Worm (Caenorhabditis elegans) whole organism, young adult: ENCODE data around the gene tftc-1.

Source experiments
- B0035.1 ChIP-seq: sonication (generic microtip); optimal IDR thresholded peaks from 2 replicates; lab custom pipeline; 2016; ENCODE audit warnings: missing genetic modification characterization, mild to moderate bottlenecking, missing compliant biosample characterization, missing genotype, missing genetic modification reagents
- B0261.1 ChIP-seq: sonication (generic microtip); optimal IDR thresholded peaks from 2 replicates; lab custom pipeline; 2016; ENCODE audit warnings: mild to moderate bottlenecking, missing genetic modification characterization, moderate library complexity, missing compliant biosample characterization
- B0336.3 ChIP-seq: fragments of 200-800 bp; sonication (Bioruptor generic); IDR thresholded peaks from 2 replicates; pipeline ENCODE4 v1.3.6; 2022; ENCODE audit warnings: missing genetic modification characterization, missing compliant biosample characterization
- F23B12.7 ChIP-seq: sonication (generic microtip); optimal IDR thresholded peaks from 2 replicates; lab custom pipeline; 2017; ENCODE audit warnings: missing genetic modification characterization, mild to moderate bottlenecking, missing compliant biosample characterization, antibody characterized with exemption, moderate library complexity; ENCODE audit not compliant: insufficient read depth
- K12H6.12 ChIP-seq: fragments of 200-800 bp; sonication (Bioruptor generic); optimal IDR thresholded peaks from 2 replicates; lab custom pipeline; 2018; ENCODE audit warnings: mild to moderate bottlenecking, missing genetic modification characterization, missing compliant biosample characterization
- akir-1 ChIP-seq: fragments of 200-800 bp; sonication (Bioruptor generic); optimal IDR thresholded peaks from 2 replicates; lab custom pipeline; 2018; ENCODE audit warnings: mild to moderate bottlenecking, missing genetic modification characterization, moderate library complexity, missing compliant biosample characterization
- ama-1 ChIP-seq, 3 experiments: fragments of 150-350 bp in 1 of 3; sonication (generic microtip) in 2 of 3; optimal IDR thresholded peaks; 2 replicates each; lab custom pipeline; 2014 to 2018; ENCODE audit warnings: missing biosample characterization in 2 of 3, missing genetic modification characterization in 2 of 3, missing genetic modification reagents in 2 of 3
- athp-1 ChIP-seq: sonication (generic microtip); optimal IDR thresholded peaks from 2 replicates; lab custom pipeline; 2017; ENCODE audit warnings: mild to moderate bottlenecking, missing genetic modification characterization, missing compliant biosample characterization
- attf-5 ChIP-seq: fragments of 200-800 bp; sonication (Bioruptor generic); optimal IDR thresholded peaks from 2 replicates; lab custom pipeline; 2018; ENCODE audit warnings: mild to moderate bottlenecking, missing genetic modification characterization, missing compliant biosample characterization
- attf-6 ChIP-seq: fragments of 200-800 bp; sonication (Bioruptor generic); IDR thresholded peaks from 2 replicates; pipeline ENCODE4 v1.3.6; 2022; ENCODE audit warnings: missing genetic modification reagents, missing genetic modification characterization, missing compliant biosample characterization
- bed-2 ChIP-seq: fragments of 200-800 bp; sonication (Bioruptor generic); IDR thresholded peaks from 2 replicates; pipeline ENCODE4 v1.3.6; 2022; ENCODE audit warnings: missing genetic modification reagents, missing genetic modification characterization, missing compliant biosample characterization
- cebp-2 ChIP-seq: fragments of 200-800 bp; sonication (Bioruptor generic); IDR thresholded peaks from 2 replicates; pipeline ENCODE4 v1.3.6; 2022; ENCODE audit warnings: missing genetic modification characterization, missing compliant biosample characterization
- ceh-100 ChIP-seq: fragments of 200-800 bp; sonication (Bioruptor generic); IDR thresholded peaks from 2 replicates; pipeline ENCODE4 v1.3.6; 2022; ENCODE audit warnings: missing genetic modification reagents, missing genetic modification characterization, missing compliant biosample characterization
- die-1 ChIP-seq: sonication (generic microtip); optimal IDR thresholded peaks from 2 replicates; lab custom pipeline; 2016; ENCODE audit warnings: missing genotype, mild to moderate bottlenecking, missing genetic modification characterization, missing compliant biosample characterization
- dpff-1 ChIP-seq: sonication (generic microtip); optimal IDR thresholded peaks from 2 replicates; lab custom pipeline; 2017; ENCODE audit warnings: mild to moderate bottlenecking, missing genetic modification characterization, missing compliant biosample characterization
- dpl-1 ChIP-seq: fragments of 150-350 bp; optimal IDR thresholded peaks from 2 replicates; lab custom pipeline; 2014; ENCODE audit warnings: missing biosample characterization, missing genetic modification reagents, missing genetic modification characterization
- efl-1 ChIP-seq: fragments of 150-350 bp; optimal IDR thresholded peaks from 2 replicates; lab custom pipeline; 2014; ENCODE audit warnings: missing biosample characterization, missing genetic modification reagents, missing genetic modification characterization
- egl-18 ChIP-seq: fragments of 200-800 bp; sonication (Bioruptor generic); IDR thresholded peaks from 2 replicates; pipeline ENCODE4 v1.3.6; 2022; ENCODE audit warnings: missing genetic modification reagents, missing genetic modification characterization, missing compliant biosample characterization
- ets-4 ChIP-seq: fragments of 200-800 bp; sonication (Bioruptor generic); optimal IDR thresholded peaks from 2 replicates; lab custom pipeline; 2018; ENCODE audit warnings: mild to moderate bottlenecking, missing genetic modification characterization, missing compliant biosample characterization
- him-1 ChIP-seq: sonication (generic microtip); optimal IDR thresholded peaks from 2 replicates; lab custom pipeline; 2016; ENCODE audit warnings: missing genotype, missing genetic modification reagents, missing genetic modification characterization, missing compliant biosample characterization
- hlh-26 ChIP-seq: fragments of 200-800 bp; sonication (Bioruptor generic); conservative IDR thresholded peaks from 2 replicates; pipeline ENCODE4 v1.3.6; 2022; ENCODE audit warnings: missing genetic modification reagents, missing genetic modification characterization, missing compliant biosample characterization
- hsf-1 ChIP-seq: fragments of 200-800 bp; sonication (Bioruptor generic); IDR thresholded peaks from 2 replicates; pipeline ENCODE4 v1.3.6; 2022; ENCODE audit warnings: missing genetic modification reagents, missing genetic modification characterization, missing compliant biosample characterization
- lag-1 ChIP-seq: fragments of 200-800 bp; sonication (Bioruptor generic); IDR thresholded peaks from 2 replicates; pipeline ENCODE4 v1.3.6; 2022; ENCODE audit warnings: missing genetic modification reagents, missing genetic modification characterization, missing compliant biosample characterization
- lin-26 ChIP-seq: fragments of 200-800 bp; sonication (Bioruptor generic); IDR thresholded peaks from 2 replicates; pipeline ENCODE4 v1.3.6; 2022; ENCODE audit warnings: missing genetic modification reagents, missing genetic modification characterization, missing compliant biosample characterization
- lin-40 ChIP-seq: sonication (generic microtip); optimal IDR thresholded peaks from 2 replicates; lab custom pipeline; 2016; ENCODE audit warnings: missing genetic modification characterization, mild to moderate bottlenecking, missing compliant biosample characterization, missing genotype, missing genetic modification reagents
- lin-54 ChIP-seq: fragments of 200-800 bp; sonication (Bioruptor generic); optimal IDR thresholded peaks from 2 replicates; lab custom pipeline; 2018; ENCODE audit warnings: mild to moderate bottlenecking, missing genetic modification characterization, missing compliant biosample characterization
- madf-10 ChIP-seq: sonication (generic microtip); optimal IDR thresholded peaks from 2 replicates; lab custom pipeline; 2016; ENCODE audit warnings: mild to moderate bottlenecking, missing genetic modification characterization, missing compliant biosample characterization
- madf-3 ChIP-seq: fragments of 200-800 bp; sonication (Bioruptor generic); IDR thresholded peaks from 2 replicates; pipeline ENCODE4 v1.3.6; 2022; ENCODE audit warnings: missing genetic modification reagents, missing genetic modification characterization, missing compliant biosample characterization
- mcd-1 ChIP-seq: fragments of 200-800 bp; sonication (Bioruptor generic); IDR thresholded peaks from 2 replicates; pipeline ENCODE4 v1.3.6; 2022; ENCODE audit warnings: missing genetic modification reagents, missing genetic modification characterization, missing compliant biosample characterization
- mxl-1 ChIP-seq: sonication (generic microtip); optimal IDR thresholded peaks from 2 replicates; lab custom pipeline; 2016; ENCODE audit warnings: missing genetic modification characterization, missing compliant biosample characterization
- nfyb-1 ChIP-seq: fragments of 200-800 bp; sonication (Bioruptor generic); IDR thresholded peaks from 2 replicates; pipeline ENCODE4 v1.3.6; 2022; ENCODE audit warnings: missing genetic modification reagents, missing genetic modification characterization, missing compliant biosample characterization
- nhr-179 ChIP-seq: sonication (generic microtip); optimal IDR thresholded peaks from 2 replicates; lab custom pipeline; 2016; ENCODE audit warnings: mild to moderate bottlenecking, missing genetic modification characterization, missing compliant biosample characterization
- pha-4 ChIP-seq: fragments of 150-350 bp; sonication (generic microtip); optimal IDR thresholded peaks from 2 replicates; lab custom pipeline; 2014; ENCODE audit warnings: missing biosample characterization, missing genetic modification reagents, missing genetic modification characterization
- repo-1 ChIP-seq: sonication (generic microtip); optimal IDR thresholded peaks from 2 replicates; lab custom pipeline; 2017; ENCODE audit warnings: mild to moderate bottlenecking, missing genetic modification characterization, missing compliant biosample characterization
- snpc-1.1 ChIP-seq: sonication (generic microtip); optimal IDR thresholded peaks from 2 replicates; lab custom pipeline; 2017; ENCODE audit warnings: missing genetic modification characterization, mild to moderate bottlenecking, missing compliant biosample characterization, antibody characterized with exemption, moderate library complexity, missing genotype, missing genetic modification reagents; ENCODE audit not compliant: insufficient read depth
- somi-1 ChIP-seq: fragments of 200-800 bp; sonication (Bioruptor generic); optimal IDR thresholded peaks from 2 replicates; lab custom pipeline; 2018; ENCODE audit warnings: mild to moderate bottlenecking, missing genetic modification characterization, missing compliant biosample characterization
- sptf-2 ChIP-seq: fragments of 200-800 bp; sonication (Bioruptor generic); optimal IDR thresholded peaks from 2 replicates; lab custom pipeline; 2018; ENCODE audit warnings: mild to moderate bottlenecking, missing genetic modification characterization, missing compliant biosample characterization
- tlf-1 ChIP-seq: fragments of 200-800 bp; sonication (Bioruptor generic); optimal IDR thresholded peaks from 2 replicates; lab custom pipeline; 2018; ENCODE audit warnings: mild to moderate bottlenecking, missing genetic modification characterization, missing compliant biosample characterization
- xnd-1 ChIP-seq: sonication (generic microtip); optimal IDR thresholded peaks from 2 replicates; lab custom pipeline; 2016; ENCODE audit warnings: missing genotype, missing genetic modification reagents, missing genetic modification characterization, missing compliant biosample characterization
- zfh-2 ChIP-seq: fragments of 200-800 bp; sonication (Bioruptor generic); conservative IDR thresholded peaks from 2 replicates; pipeline ENCODE4 v1.3.6; 2022; ENCODE audit warnings: missing genetic modification reagents, missing genetic modification characterization, missing compliant biosample characterization
- ztf-26 ChIP-seq: sonication (generic microtip); optimal IDR thresholded peaks from 2 replicates; lab custom pipeline; 2017; ENCODE audit warnings: missing genetic modification characterization, missing compliant biosample characterization
- ztf-28 ChIP-seq: fragments of 200-800 bp; sonication (Bioruptor generic); IDR thresholded peaks from 2 replicates; pipeline ENCODE4 v1.3.6; 2022; ENCODE audit warnings: missing genetic modification reagents, missing genetic modification characterization, missing compliant biosample characterization
- ztf-3 ChIP-seq: fragments of 200-800 bp; sonication (Bioruptor generic); optimal IDR thresholded peaks from 2 replicates; lab custom pipeline; 2018; ENCODE audit warnings: mild to moderate bottlenecking, missing genetic modification characterization, missing compliant biosample characterization

The tftc-1 gene

ce11 chrIV:2320009-2320408 is 29.1 kb upstream of the tftc-1 start:
- TF ChIP-seq lag-1 (GFP tag; lab: Robert Waterston, UW), result no peak
- TF ChIP-seq madf-3 (GFP tag; lab: Robert Waterston, UW), result no peak
- TF ChIP-seq efl-1, result no peak
- no peak for TF ChIP-seq bed-2 (GFP tag; lab: Robert Waterston, UW)
- no peak for TF ChIP-seq snpc-1.1 (tag; lab: Kevin White, UChicago)
- no peak for TF ChIP-seq mcd-1 (GFP tag; lab: Robert Waterston, UW)
- no peak for TF ChIP-seq lin-26 (GFP tag; lab: Robert Waterston, UW)
- TF ChIP-seq, all 124 proteins: peak for 0

- TF ChIP-seq ztf-28 (no peak), nhr-179 (tag; lab: Kevin White, UChicago) (no peak), ztf-3 (GFP tag; lab: Kevin White, UChicago) (no peak), mcd-1 (GFP tag; lab: Robert Waterston, UW) (no peak), ceh-100 (GFP tag; lab: Robert Waterston, UW) (no peak), F23B12.7 (tag; lab: Kevin White, UChicago) (no peak)
These were observed 27.5 kb upstream of the tftc-1 start for ce11 chrIV:2321546-2321945.

ce11 chrIV:2322998-2323397 is 26.1 kb upstream of the tftc-1 start, which contains the start of gene nsy-4:
TSS of gene nsy-4 (plus strand) at chrIV:2323271.
- no peak for TF ChIP-seq hsf-1 (GFP tag; lab: Robert Waterston, UW)
- no peak for TF ChIP-seq ama-1 (optimal IDR thresholded peaks at IDR 0.05; lab: Kevin White, UChicago)
- TF ChIP-seq ama-1 (GFP tag; optimal IDR thresholded peaks at IDR 0.05; lab: Kevin White, UChicago), result no peak
- TF ChIP-seq B0336.3, result no peak
- TF ChIP-seq somi-1, result no peak
- no peak for TF ChIP-seq B0035.1 (tag; lab: Kevin White, UChicago)
- no peak for TF ChIP-seq ets-4 (GFP tag; lab: Kevin White, UChicago)
- no peak for TF ChIP-seq madf-3 (GFP tag; lab: Robert Waterston, UW)
- TF ChIP-seq akir-1 (GFP tag; lab: Kevin White, UChicago), result no peak
- TF ChIP-seq zfh-2 (GFP tag; lab: Robert Waterston, UW), result no peak
- TF ChIP-seq dpff-1, result no peak
- TF ChIP-seq mcd-1 (GFP tag; lab: Robert Waterston, UW), result no peak
- no peak for TF ChIP-seq repo-1 (tag; lab: Kevin White, UChicago)
- no peak for TF ChIP-seq sptf-2 (GFP tag; lab: Kevin White, UChicago)
- no peak for TF ChIP-seq madf-10 (tag; lab: Kevin White, UChicago)
- TF ChIP-seq athp-1, result no peak

- no peak for TF ChIP-seq attf-6 (GFP tag; lab: Robert Waterston, UW)
- TF ChIP-seq ama-1 (optimal IDR thresholded peaks at IDR 0.05; lab: Kevin White, UChicago), result no peak
- no peak for TF ChIP-seq ama-1 (GFP tag; optimal IDR thresholded peaks at IDR 0.05; lab: Kevin White, UChicago)
- TF ChIP-seq egl-18, result no peak
- TF ChIP-seq him-1, result peak; percentile 32
- no peak for TF ChIP-seq lin-54
- TF ChIP-seq snpc-1.1 (tag; lab: Kevin White, UChicago), result no peak
- no peak for TF ChIP-seq hsf-1 (GFP tag; lab: Robert Waterston, UW)
- no peak for TF ChIP-seq attf-5 (GFP tag; lab: Kevin White, UChicago)
- TF ChIP-seq sptf-2 (GFP tag; lab: Kevin White, UChicago), result no peak
- TF ChIP-seq ztf-3 (GFP tag; lab: Kevin White, UChicago), result no peak
- peak; percentile 67 for TF ChIP-seq B0261.1 (tag; lab: Kevin White, UChicago)
- no peak for TF ChIP-seq dpl-1 (GFP tag; lab: Kevin White, UChicago)
- no peak for TF ChIP-seq madf-10 (tag; lab: Kevin White, UChicago)
- TF ChIP-seq cebp-2, result no peak
- TF ChIP-seq pha-4 (tag; lab: Kevin White, UChicago), result no peak
- TF ChIP-seq hlh-26 (GFP tag; lab: Robert Waterston, UW), result no peak
- no peak for TF ChIP-seq lin-40 (tag; lab: Kevin White, UChicago)
- no peak for TF ChIP-seq mxl-1 (tag; lab: Kevin White, UChicago)
- TF ChIP-seq bed-2 (GFP tag; lab: Robert Waterston, UW), result no peak
- TF ChIP-seq ets-4 (GFP tag; lab: Kevin White, UChicago), result no peak
- no peak for TF ChIP-seq K12H6.12 (tag; lab: Kevin White, UChicago)
- no peak for TF ChIP-seq xnd-1
- no peak for TF ChIP-seq tlf-1 (GFP tag; lab: Kevin White, UChicago)
- peak; percentile 31 for TF ChIP-seq die-1 (tag; lab: Kevin White, UChicago)
- no peak for TF ChIP-seq nfyb-1 (GFP tag; lab: Robert Waterston, UW)
- no peak for TF ChIP-seq ztf-26
These were observed 21.8 kb upstream of the tftc-1 start for ce11 chrIV:2327317-2327716.
